Fruit fly (Drosophila melanogaster): ENCODE measurements around the gene mRRF1.

DNA sequence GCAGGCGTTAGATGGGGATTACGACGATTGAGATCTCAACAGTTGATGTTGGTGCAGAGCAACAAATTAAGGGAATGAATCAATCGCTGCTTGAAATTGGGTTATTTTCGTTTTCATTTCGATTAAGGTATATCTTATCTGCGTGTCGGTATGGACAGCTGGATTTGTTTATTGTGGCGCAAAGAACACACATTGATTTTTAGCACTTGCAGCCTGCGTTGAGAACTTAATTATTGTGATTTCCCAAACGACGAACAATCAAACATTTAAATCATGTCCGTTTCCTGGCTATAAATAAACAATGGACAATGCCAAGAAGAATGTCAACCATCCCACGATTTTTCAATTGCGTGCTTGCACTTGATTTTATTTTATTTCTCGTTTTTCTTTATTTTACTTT, 33.9 kb downstream of the mRRF1 start:
- TF ChIP-seq Gug (GFP tag; IDR thresholded peaks at IDR 0.05): no peak
- no peak for TF ChIP-seq CG16779 (tag; optimal IDR thresholded peaks at IDR 0.05)
- no peak for TF ChIP-seq CG3032 (tag; optimal IDR thresholded peaks at IDR 0.05)
- TF ChIP-seq CG15336 (GFP tag; IDR thresholded peaks at IDR 0.05): no peak
- TF ChIP-seq CG6276 (GFP tag; optimal IDR thresholded peaks at IDR 0.05): no peak
- no peak for TF ChIP-seq CG11762 (GFP tag; optimal IDR thresholded peaks at IDR 0.05; ENCODE audit: insufficient read depth)
